Fruit fly (Drosophila melanogaster) whole organism, prepupa: ENCODE results near the gene CG12316.

Experiments used
- Blimp-1 ChIP-seq: fragments of 200-800 bp; sonication (Bioruptor generic); optimal IDR thresholded peaks from 3 replicates; lab custom pipeline; 2017; ENCODE audit warnings: missing biosample characterization, missing genetic modification characterization, mild to moderate bottlenecking, moderate library complexity, missing genetic modification reagents
- CG10631 ChIP-seq: fragments of 200-800 bp; sonication (Bioruptor generic); optimal IDR thresholded peaks from 2 replicates; lab custom pipeline; 2016; ENCODE audit warnings: missing biosample characterization, missing genetic modification characterization
- CG10669 ChIP-seq: fragments of 200-800 bp; sonication (Bioruptor generic); optimal IDR thresholded peaks from 3 replicates; lab custom pipeline; 2018; ENCODE audit warnings: missing biosample characterization, mild to moderate bottlenecking, missing genetic modification characterization, moderate library complexity
- CG11294 ChIP-seq: fragments of 200-800 bp; sonication (Bioruptor generic); IDR thresholded peaks from 2 replicates; pipeline ENCODE4 v1.3.6; 2022; ENCODE audit warnings: missing biosample characterization, missing genetic modification characterization
- CG11762 ChIP-seq: fragments of 200-800 bp; sonication (Bioruptor generic); optimal IDR thresholded peaks from 3 replicates; lab custom pipeline; 2016; ENCODE audit warnings: missing biosample characterization, missing genetic modification characterization; ENCODE audit not compliant: insufficient read depth
- CG15336 ChIP-seq: fragments of 200-800 bp; sonication (Bioruptor generic); IDR thresholded peaks from 2 replicates; pipeline ENCODE4 v1.3.6; 2022; ENCODE audit warnings: missing biosample characterization, missing genetic modification characterization
- CG1621 ChIP-seq: fragments of 200-800 bp; sonication (Bioruptor generic); optimal IDR thresholded peaks from 3 replicates; lab custom pipeline; 2018; ENCODE audit warnings: missing biosample characterization, mild to moderate bottlenecking, missing genetic modification characterization
- CG31627 ChIP-seq: fragments of 200-800 bp; sonication (Bioruptor generic); optimal IDR thresholded peaks from 3 replicates; lab custom pipeline; 2016; ENCODE audit warnings: missing biosample characterization, missing genetic modification characterization
- CG34406 ChIP-seq: fragments of 200-800 bp; sonication (Bioruptor generic); optimal IDR thresholded peaks from 3 replicates; lab custom pipeline; 2016; ENCODE audit warnings: missing biosample characterization, missing genetic modification characterization
- CG4318 ChIP-seq: fragments of 200-800 bp; sonication (Bioruptor generic); optimal IDR thresholded peaks from 3 replicates; lab custom pipeline; 2017; ENCODE audit warnings: missing biosample characterization, mild to moderate bottlenecking, missing genetic modification characterization
- CG6163 ChIP-seq: fragments of 200-800 bp; sonication (Bioruptor generic); IDR thresholded peaks from 3 replicates; pipeline ENCODE4 v1.3.6; 2022; ENCODE audit warnings: missing biosample characterization, missing genetic modification characterization
- CG6276 ChIP-seq: fragments of 200-800 bp; sonication (Bioruptor generic); optimal IDR thresholded peaks from 2 replicates; lab custom pipeline; 2017; ENCODE audit warnings: missing biosample characterization, mild to moderate bottlenecking, missing genetic modification characterization
- CG6792 ChIP-seq: fragments of 200-800 bp; sonication (Bioruptor generic); optimal IDR thresholded peaks from 3 replicates; lab custom pipeline; 2016; ENCODE audit warnings: missing biosample characterization, missing genetic modification characterization
- CG6808 ChIP-seq: fragments of 200-800 bp; sonication (Bioruptor generic); optimal IDR thresholded peaks from 3 replicates; lab custom pipeline; 2017; ENCODE audit warnings: missing biosample characterization, missing genetic modification characterization, mild to moderate bottlenecking, moderate library complexity, missing genetic modification reagents
- CG6854 ChIP-seq: fragments of 200-800 bp; sonication (Bioruptor generic); optimal IDR thresholded peaks from 2 replicates; lab custom pipeline; 2017; ENCODE audit warnings: missing biosample characterization, mild to moderate bottlenecking, missing genetic modification characterization
- CG8119 ChIP-seq: fragments of 200-800 bp; sonication (Bioruptor generic); IDR thresholded peaks from 3 replicates; pipeline ENCODE4 v1.3.6; 2022; ENCODE audit warnings: missing biosample characterization, missing genetic modification characterization
- CG8632 ChIP-seq: fragments of 200-800 bp; sonication (Bioruptor generic); optimal IDR thresholded peaks from 3 replicates; lab custom pipeline; 2016; ENCODE audit warnings: missing biosample characterization, missing genetic modification characterization
- CG9139 ChIP-seq: fragments of 200-800 bp; sonication (Bioruptor generic); optimal IDR thresholded peaks from 3 replicates; lab custom pipeline; 2017; ENCODE audit warnings: missing biosample characterization, mild to moderate bottlenecking, missing genetic modification characterization
- Eip75B ChIP-seq: fragments of 200-800 bp; sonication (Bioruptor generic); optimal IDR thresholded peaks from 3 replicates; lab custom pipeline; 2016; ENCODE audit warnings: missing biosample characterization, missing genetic modification characterization
- Eip78C ChIP-seq: fragments of 200-800 bp; sonication (Bioruptor generic); peaks from one replicate; lab custom pipeline; 2016; ENCODE audit warnings: missing biosample characterization, missing genetic modification characterization
- Eip93F ChIP-seq: fragments of 200-800 bp; sonication (Bioruptor generic); optimal IDR thresholded peaks from 2 replicates; lab custom pipeline; 2016; ENCODE audit warnings: missing biosample characterization, mild to moderate bottlenecking, missing genetic modification characterization
- Ets21C ChIP-seq: fragments of 200-800 bp; sonication (Bioruptor generic); optimal IDR thresholded peaks from 3 replicates; lab custom pipeline; 2016; ENCODE audit warnings: missing biosample characterization, missing genetic modification characterization
- Ets96B ChIP-seq: fragments of 200-800 bp; optimal IDR thresholded peaks from 2 replicates; lab custom pipeline; 2019; ENCODE audit warnings: missing biosample characterization, mild to moderate bottlenecking, missing genetic modification characterization, moderate library complexity
- Gug ChIP-seq: fragments of 200-800 bp; sonication (Bioruptor generic); IDR thresholded peaks from 2 replicates; pipeline ENCODE4 v1.3.6; 2022; ENCODE audit warnings: missing biosample characterization, missing genetic modification characterization
- Hr39 ChIP-seq: fragments of 200-800 bp; sonication (Bioruptor generic); optimal IDR thresholded peaks from 2 replicates; lab custom pipeline; 2016; ENCODE audit warnings: missing biosample characterization, missing genetic modification characterization
- Hr4 ChIP-seq: fragments of 200-800 bp; sonication (Bioruptor generic); optimal IDR thresholded peaks from 3 replicates; lab custom pipeline; 2016; ENCODE audit warnings: missing biosample characterization, missing genetic modification characterization
- Lpt ChIP-seq: fragments of 200-800 bp; sonication (Bioruptor generic); optimal IDR thresholded peaks from 3 replicates; lab custom pipeline; 2016; ENCODE audit warnings: missing biosample characterization, missing genetic modification characterization
- Met ChIP-seq: fragments of 200-800 bp; sonication (Bioruptor generic); optimal IDR thresholded peaks from 3 replicates; lab custom pipeline; 2016; ENCODE audit warnings: missing biosample characterization, missing genetic modification characterization
- OdsH ChIP-seq: fragments of 200-800 bp; sonication (Bioruptor generic); optimal IDR thresholded peaks from 3 replicates; lab custom pipeline; 2016; ENCODE audit warnings: missing biosample characterization, missing genetic modification characterization
- Sox102F ChIP-seq: fragments of 200-800 bp; sonication (Bioruptor generic); optimal IDR thresholded peaks from 2 replicates; lab custom pipeline; 2016; ENCODE audit warnings: missing biosample characterization, mild to moderate bottlenecking, missing genetic modification characterization
- Sox15 ChIP-seq: fragments of 200-800 bp; sonication (Bioruptor generic); optimal IDR thresholded peaks from 3 replicates; lab custom pipeline; 2016; ENCODE audit warnings: missing biosample characterization, missing genetic modification characterization
- achi ChIP-seq: fragments of 200-800 bp; sonication (Bioruptor generic); optimal IDR thresholded peaks from 3 replicates; lab custom pipeline; 2016; ENCODE audit warnings: missing biosample characterization, missing genetic modification characterization
- dac ChIP-seq: fragments of 200-800 bp; sonication (Bioruptor generic); optimal IDR thresholded peaks from 2 replicates; lab custom pipeline; 2017; ENCODE audit warnings: missing biosample characterization, mild to moderate bottlenecking, missing genetic modification characterization
- dsx ChIP-seq: fragments of 200-800 bp; optimal IDR thresholded peaks from 3 replicates; lab custom pipeline; 2019; ENCODE audit warnings: missing biosample characterization, mild to moderate bottlenecking, missing genetic modification characterization, moderate library complexity; ENCODE audit not compliant: poor library complexity, severe bottlenecking
- esn ChIP-seq: fragments of 200-800 bp; sonication (Bioruptor generic); optimal IDR thresholded peaks from 2 replicates; lab custom pipeline; 2016; ENCODE audit warnings: missing biosample characterization, mild to moderate bottlenecking, missing genetic modification characterization, moderate library complexity
- fd59A ChIP-seq: fragments of 200-800 bp; sonication (Bioruptor generic); optimal IDR thresholded peaks from 2 replicates; lab custom pipeline; 2017; ENCODE audit warnings: missing biosample characterization, mild to moderate bottlenecking, missing genetic modification characterization, missing genetic modification reagents
- fd85E ChIP-seq: fragments of 200-800 bp; sonication (Bioruptor generic); optimal IDR thresholded peaks from 3 replicates; lab custom pipeline; 2016; ENCODE audit warnings: missing biosample characterization, missing genetic modification characterization
- fkh ChIP-seq: fragments of 200-800 bp; sonication (Bioruptor generic); optimal IDR thresholded peaks from 3 replicates; lab custom pipeline; 2017; ENCODE audit warnings: missing biosample characterization, mild to moderate bottlenecking, missing genetic modification characterization, moderate library complexity
- lz ChIP-seq: fragments of 200-800 bp; sonication (Bioruptor generic); optimal IDR thresholded peaks from 3 replicates; lab custom pipeline; 2016; ENCODE audit warnings: missing biosample characterization, missing genetic modification characterization
- net ChIP-seq: fragments of 200-800 bp; sonication (Bioruptor generic); optimal IDR thresholded peaks from 3 replicates; lab custom pipeline; 2016; ENCODE audit warnings: missing biosample characterization, missing genetic modification characterization
- salr ChIP-seq, 2 experiments: fragments of 200-800 bp; sonication (Bioruptor generic); optimal IDR thresholded peaks; 3 replicates each; lab custom pipeline; 2016 to 2018; ENCODE audit warnings: missing biosample characterization in 2 of 2, missing genetic modification characterization in 2 of 2, mild to moderate bottlenecking in 1 of 2
- ss ChIP-seq, 2 experiments: fragments of 200-800 bp; sonication (Bioruptor generic); optimal IDR thresholded peaks; 2 replicates in 1 of 2; 3 replicates in 1 of 2; lab custom pipeline; 2017 to 2018; ENCODE audit warnings: mild to moderate bottlenecking in 2 of 2, missing biosample characterization in 2 of 2, missing genetic modification characterization in 2 of 2, moderate library complexity in 1 of 2
- svp ChIP-seq: fragments of 200-800 bp; sonication (Bioruptor generic); peaks from one replicate; lab custom pipeline; 2016; ENCODE audit warnings: missing biosample characterization, missing genetic modification characterization
- topi ChIP-seq: fragments of 200-800 bp; sonication (Bioruptor generic); optimal IDR thresholded peaks from 3 replicates; lab custom pipeline; 2016; ENCODE audit warnings: missing biosample characterization, missing genetic modification characterization
- vri ChIP-seq: fragments of 200-800 bp; sonication (Bioruptor generic); optimal IDR thresholded peaks from 3 replicates; lab custom pipeline; 2016; ENCODE audit warnings: missing biosample characterization, mild to moderate bottlenecking, missing genetic modification characterization

Gene CG12316

DNA sequence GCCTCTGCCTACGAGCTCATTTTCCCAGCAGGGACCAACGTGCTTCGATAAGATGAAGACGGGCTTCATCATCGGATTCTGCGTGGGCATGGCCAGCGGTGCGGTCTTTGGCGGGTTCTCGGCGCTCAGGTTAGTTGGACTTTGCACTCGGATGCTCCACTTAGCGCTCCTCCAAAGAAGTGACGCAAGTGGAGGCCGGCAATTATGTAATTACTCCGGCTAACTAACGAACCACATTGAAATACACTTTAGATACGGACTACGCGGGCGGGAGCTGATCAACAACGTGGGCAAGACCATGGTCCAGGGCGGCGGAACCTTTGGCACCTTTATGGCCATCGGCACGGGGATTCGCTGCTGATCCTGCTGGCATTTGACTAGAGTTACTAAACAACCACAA is 25.3 kb upstream of the CG12316 start:
- TF ChIP-seq CG11294 (GFP tag; lab: Robert Waterston, UW) = no peak

dm6 chr3L:15161549-15161948 is 24.8 kb upstream of the CG12316 start, which contains the start of gene CG6878:
Gene CG6878 (plus strand): TSS chr3L:15161817.
- TF ChIP-seq fkh (no peak), achi (GFP tag; lab: Kevin White, UChicago) (peak; percentile 100), esn (GFP tag; lab: Kevin White, UChicago) (peak; percentile 9), Eip78C (peak; percentile 59), CG34406 (GFP tag; lab: Kevin White, UChicago) (no peak)
- TF ChIP-seq, all 60 proteins: peak for 3

dm6 chr3L:15158330-15159114 is 21.8 kb upstream of the CG12316 start, which contains the start of the genes Msh6 and Prp31:
Gene Msh6 (minus strand): TSS chr3L:15158562.
Gene Prp31 (plus strand): TSS chr3L:15159100.
- TF ChIP-seq OdsH (GFP tag; lab: Kevin White, UChicago) (no peak), Gug (GFP tag; lab: Robert Waterston, UW) (peak; percentile 15; the same call in 1 of the 2 replicates), CG8632 (no peak), Ets96B (tag; lab: Kevin White, UChicago) (peak; percentile 62), Hr4 (GFP tag; lab: Kevin White, UChicago) (no peak), achi (GFP tag; lab: Kevin White, UChicago) (no peak), fd85E (no peak), fd59A (GFP tag; lab: Kevin White, UChicago) (peak; percentile 19), fkh (no peak), vri (no peak), dac (GFP tag; lab: Kevin White, UChicago) (no peak), salr (GFP tag; optimal IDR thresholded peaks at IDR 0.05; lab: Kevin White, UChicago) (no peak), CG9139 (GFP tag; lab: Kevin White, UChicago) (no peak), Blimp-1 (GFP tag; lab: Kevin White, UChicago) (peak; percentile 16), CG1621 (tag; lab: Kevin White, UChicago) (no peak), CG6276 (no peak), CG10669 (GFP tag; lab: Kevin White, UChicago) (no peak), CG11294 (GFP tag; lab: Robert Waterston, UW) (peak; percentile 41; the same call in 1 of the 2 replicates), CG4318 (GFP tag; lab: Kevin White, UChicago) (peak; percentile 72), Eip75B (no peak), CG15336 (GFP tag; lab: Robert Waterston, UW) (peak; percentile 46; the same call in 1 of the 2 replicates), CG6163 (GFP tag; lab: Robert Waterston, UW) (0 out of 3 replicates have a peak, but pooled peaks have one; percentile 52), topi (GFP tag; lab: Kevin White, UChicago) (peak; percentile 74), CG10631 (GFP tag; lab: Kevin White, UChicago) (no peak), Sox102F (GFP tag; lab: Kevin White, UChicago) (no peak), esn (GFP tag; lab: Kevin White, UChicago) (peak; percentile 76), CG6792 (no peak), CG31627 (GFP tag; lab: Kevin White, UChicago) (peak; percentile 80), Ets21C (GFP tag; lab: Kevin White, UChicago) (peak; percentile 55), net (GFP tag; lab: Kevin White, UChicago) (no peak), Eip78C (no peak), CG8119 (GFP tag; lab: Robert Waterston, UW) (peak; percentile 48; the same call in 2 of the 3 replicates), svp (GFP tag; lab: Kevin White, UChicago) (no peak), Lpt (GFP tag; lab: Kevin White, UChicago) (peak; percentile 19), CG6854 (GFP tag; lab: Kevin White, UChicago) (no peak), CG11762 (peak; percentile 61), lz (GFP tag; lab: Kevin White, UChicago) (peak; percentile 54), CG6808 (GFP tag; lab: Kevin White, UChicago) (no peak), ss (GFP tag; optimal IDR thresholded peaks at IDR 0.05; lab: Kevin White, UChicago) (no peak), Hr39 (GFP tag; lab: Kevin White, UChicago) (peak; percentile 84), Eip93F (GFP tag; lab: Kevin White, UChicago) (no peak), Met (GFP tag; lab: Kevin White, UChicago) (no peak), Sox15 (GFP tag; lab: Kevin White, UChicago) (peak; percentile 76), dsx (GFP tag; lab: Kevin White, UChicago) (no peak)
